Fruit fly (Drosophila melanogaster) S2 (cell line): Measurements from ENCODE around the gene NPF.

Source experiments
- CG8478 ChIP-seq: fragments of >200 bp; optimal IDR thresholded peaks from 2 replicates; lab custom pipeline; 2018
- CTCF ChIP-seq, 2 experiments: fragments of >200 bp; optimal IDR thresholded peaks; 2 replicates each; lab custom pipeline; 2018

DNA sequence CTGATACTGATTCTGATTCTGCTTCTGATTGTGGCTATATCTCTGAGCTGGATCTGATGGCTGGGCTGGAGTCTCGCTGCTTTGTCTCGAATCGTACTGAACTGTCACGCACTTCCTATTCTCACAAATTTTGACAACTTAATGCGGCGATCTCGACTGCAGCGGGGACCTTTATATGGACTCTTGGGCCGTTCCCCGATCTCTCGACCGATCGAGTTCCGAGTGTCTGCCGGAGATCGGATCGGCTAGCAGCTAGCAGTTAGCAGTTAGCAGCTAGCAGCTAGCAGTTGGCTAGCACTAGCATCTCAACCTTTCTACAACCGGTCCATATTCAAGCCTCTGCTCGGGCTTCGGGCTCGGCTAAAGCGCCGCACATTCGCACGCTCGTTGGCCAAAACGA lies 4.3 kb upstream of the NPF start, which contains the start of gene CG10345:
- TF ChIP-seq CTCF (optimal IDR thresholded peaks at IDR 0.05; lab: Kevin White, UChicago): no peak
- no peak for TF ChIP-seq CG8478 (lab: Kevin White, UChicago)
